Worm (Caenorhabditis elegans): ENCODE data around the gene C17B7.12.

Gene C17B7.12

ce11 chrV:3346434-3347019, 6.5 kb upstream of the C17B7.12 start, which contains the start of gene fbxa-65 (continued):
- peak in 1 of 2 experiments; percentile 20 for TF ChIP-seq lin-35 (GFP tag; optimal IDR thresholded peaks at IDR 0.05)
- peak in 2 of 3 experiments; percentile 28 to 47 for TF ChIP-seq dpl-1 (GFP tag; optimal IDR thresholded peaks at IDR 0.05)
- TF ChIP-seq swsn-7 (tag; optimal IDR thresholded peaks at IDR 0.05) = peak; percentile 3
- peak in 1 of 2 experiments; percentile 2 for TF ChIP-seq lsy-2 (tag; optimal IDR thresholded peaks at IDR 0.05)

- no peak for TF ChIP-seq hpl-2 (GFP tag; optimal IDR thresholded peaks at IDR 0.05)
- peak; percentile 49 for TF ChIP-seq lin-14 (GFP tag; optimal IDR thresholded peaks at IDR 0.05)
- TF ChIP-seq unc-130 (tag; optimal IDR thresholded peaks at IDR 0.05) = no peak
- TF ChIP-seq nhr-20 (tag; optimal IDR thresholded peaks at IDR 0.05) = peak; percentile 12
- TF ChIP-seq aly-2 (tag; optimal IDR thresholded peaks at IDR 0.05) = no peak
- TF ChIP-seq nhr-71 (tag; optimal IDR thresholded peaks at IDR 0.05) = peak; percentile 43
- peak; percentile 57 for TF ChIP-seq rnt-1 (tag; optimal IDR thresholded peaks at IDR 0.05)
- peak; percentile 22; the same call in 1 of the 2 replicates for TF ChIP-seq nhr-19 (GFP tag; conservative IDR thresholded peaks at IDR 0.05)
These were observed 5.5 kb upstream of the C17B7.12 start for ce11 chrV:3347486-3347885.

ce11 chrV:3349877-3350276, 3.1 kb upstream of the C17B7.12 start, which contains the start of gene C17B7.15:
C17B7.15 (plus strand) TSS chrV:3350177.
- TF ChIP-seq ets-5 (GFP tag; IDR thresholded peaks at IDR 0.05) (no peak), hlh-4 (tag; optimal IDR thresholded peaks at IDR 0.05) (no peak), pax-3 (tag; optimal IDR thresholded peaks at IDR 0.05) (no peak), lin-14 (GFP tag; optimal IDR thresholded peaks at IDR 0.05) (peak; percentile 12), lin-35 (GFP tag; optimal IDR thresholded peaks at IDR 0.05) (no peak), sox-4 (tag; optimal IDR thresholded peaks at IDR 0.05) (no peak), alr-1 (tag; optimal IDR thresholded peaks at IDR 0.05; ENCODE audit: borderline replicate concordance) (no peak)

ce11 chrV:3351266-3351665, 1.8 kb upstream of the C17B7.12 start, which contains the start of gene str-63:
str-63 (plus strand) TSS chrV:3351566.
- no peak for TF ChIP-seq unc-86 (tag; optimal IDR thresholded peaks at IDR 0.05)

- TF ChIP-seq sox-4 (tag; optimal IDR thresholded peaks at IDR 0.05) (no peak), lin-14 (GFP tag; optimal IDR thresholded peaks at IDR 0.05) (peak; percentile 13), nhr-85 (tag) (peak; percentile 67)
These were observed 2.5 kb downstream of the C17B7.12 start for ce11 chrV:3355544-3355943.

ce11 chrV:3357106-3357505, 4.1 kb downstream of the C17B7.12 start, which contains the start of gene scrm-3:
scrm-3 (minus strand) TSS chrV:3357206.
- TF ChIP-seq ceh-63 (GFP tag; optimal IDR thresholded peaks at IDR 0.05) (no peak), ets-5 (GFP tag; IDR thresholded peaks at IDR 0.05) (no peak), lsy-2 (tag; optimal IDR thresholded peaks at IDR 0.05) (no peak), fos-1 (tag; optimal IDR thresholded peaks at IDR 0.05) (no peak), alr-1 (tag; optimal IDR thresholded peaks at IDR 0.05; ENCODE audit: borderline replicate concordance) (no peak), nhr-77 (tag; optimal IDR thresholded peaks at IDR 0.05) (no peak), aly-2 (tag; optimal IDR thresholded peaks at IDR 0.05) (no peak), lin-39 (tag; optimal IDR thresholded peaks at IDR 0.05) (no peak), jun-1 (tag; optimal IDR thresholded peaks at IDR 0.05) (no peak), lin-15B (tag; optimal IDR thresholded peaks at IDR 0.05) (no peak), nhr-85 (tag) (no peak), nhr-90 (tag; optimal IDR thresholded peaks at IDR 0.05; ENCODE audit: poor library complexity) (no peak), ama-1 (optimal IDR thresholded peaks at IDR 0.05) (no peak), lir-3 (tag; optimal IDR thresholded peaks at IDR 0.05; ENCODE audit: poor library complexity) (no peak), nhr-19 (GFP tag; conservative IDR thresholded peaks at IDR 0.05) (no peak), fkh-4 (tag; optimal IDR thresholded peaks at IDR 0.05; ENCODE audit: borderline replicate concordance) (no peak)

All from whole organism, L1 larva.